Worm (Caenorhabditis elegans): Measurements from ENCODE around the gene hach-1.
A peak's percentile ranks its signal among the peaks of the same experiment; 100 is the strongest.

Gene hach-1

DNA sequence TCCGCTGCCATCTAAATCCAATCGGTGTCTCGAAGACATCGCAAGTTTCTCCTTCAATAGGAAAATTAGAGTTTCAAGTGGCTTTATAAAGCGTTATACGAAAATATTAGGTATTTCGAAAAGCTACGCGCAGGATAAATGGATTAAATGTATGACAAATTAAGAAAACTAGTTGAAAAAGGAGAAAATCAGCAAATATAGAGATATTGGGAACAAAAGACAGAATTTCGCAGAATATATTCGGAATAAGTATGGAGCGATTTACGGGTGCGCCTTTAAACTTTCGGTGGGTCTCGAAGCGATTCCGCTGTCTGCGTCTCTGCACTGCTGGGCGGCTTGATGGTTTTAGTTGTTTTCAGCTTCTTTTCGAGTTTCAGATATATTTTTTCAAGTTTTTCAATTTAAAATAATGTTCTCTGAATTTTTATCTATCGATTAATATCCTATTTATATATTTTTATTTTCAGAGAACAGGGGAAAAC lies 36.5 kb downstream of the hach-1 start, which contains the start of the genes ddx-15 and ucr-1 (continued):
- TF ChIP-seq blmp-1 (tag; optimal IDR thresholded peaks at IDR 0.05): no peak
- no peak for TF ChIP-seq sptf-1 (tag; optimal IDR thresholded peaks at IDR 0.05)
- TF ChIP-seq xbp-1 (tag; optimal IDR thresholded peaks at IDR 0.05): peak; percentile 73
- TF ChIP-seq isw-1 (GFP tag; IDR thresholded peaks at IDR 0.05): peak; percentile 76
- TF ChIP-seq unc-62 (GFP tag; optimal IDR thresholded peaks at IDR 0.05): no peak
- peak; percentile 25 for TF ChIP-seq lin-13 (GFP tag; optimal IDR thresholded peaks at IDR 0.05)
- peak; percentile 78 for TF ChIP-seq snu-23 (GFP tag; optimal IDR thresholded peaks at IDR 0.05)
- peak; percentile 72 for TF ChIP-seq fkh-8 (tag; optimal IDR thresholded peaks at IDR 0.05)
- TF ChIP-seq lir-3 (tag; optimal IDR thresholded peaks at IDR 0.05; ENCODE audit: poor library complexity): peak; percentile 39

ce11 chrIII:5594350-5594749 lies 39.1 kb downstream of the hach-1 start:
- TF ChIP-seq isw-1 (GFP tag; IDR thresholded peaks at IDR 0.05) (no peak), ama-1 (optimal IDR thresholded peaks at IDR 0.05) (no peak), C34B4.2 (tag; optimal IDR thresholded peaks at IDR 0.05) (no peak), sup-37 (GFP tag; optimal IDR thresholded peaks at IDR 0.05) (no peak), mep-1 (tag; optimal IDR thresholded peaks at IDR 0.05) (peak; percentile 53), Y116A8C.19 (tag; optimal IDR thresholded peaks at IDR 0.05; ENCODE audit: borderline replicate concordance) (no peak), mef-2 (tag; optimal IDR thresholded peaks at IDR 0.05) (no peak), nhr-11 (tag; optimal IDR thresholded peaks at IDR 0.05) (no peak), F16B12.6 (tag; optimal IDR thresholded peaks at IDR 0.05) (no peak), nhr-85 (tag) (peak; percentile 71), nhr-20 (tag; optimal IDR thresholded peaks at IDR 0.05) (peak; percentile 36), sptf-1 (tag; optimal IDR thresholded peaks at IDR 0.05) (no peak), elt-3 (tag; optimal IDR thresholded peaks at IDR 0.05) (peak in 2 of 6 experiments; percentile 3 to 44), snpc-4 (tag; optimal IDR thresholded peaks at IDR 0.05) (no peak), blmp-1 (tag; optimal IDR thresholded peaks at IDR 0.05) (peak; percentile 52), alr-1 (tag; optimal IDR thresholded peaks at IDR 0.05; ENCODE audit: borderline replicate concordance) (no peak), nhr-28 (tag; optimal IDR thresholded peaks at IDR 0.05) (no peak), unc-98 (GFP tag; IDR thresholded peaks at IDR 0.05) (no peak), C04F5.9 (tag; optimal IDR thresholded peaks at IDR 0.05) (no peak), efl-3 (GFP tag; optimal IDR thresholded peaks at IDR 0.05) (no peak), pax-3 (tag; optimal IDR thresholded peaks at IDR 0.05) (no peak), ces-1 (GFP tag; optimal IDR thresholded peaks at IDR 0.05) (no peak), lin-15B (tag; optimal IDR thresholded peaks at IDR 0.05) (no peak), nhr-47 (tag; optimal IDR thresholded peaks at IDR 0.05) (no peak), skn-1 (tag; optimal IDR thresholded peaks at IDR 0.05) (no peak), nhr-84 (tag; optimal IDR thresholded peaks at IDR 0.05) (no peak), swsn-7 (tag; optimal IDR thresholded peaks at IDR 0.05) (no peak), lsy-2 (tag; optimal IDR thresholded peaks at IDR 0.05) (no peak), nhr-19 (GFP tag; conservative IDR thresholded peaks at IDR 0.05) (no peak), ceh-63 (GFP tag; optimal IDR thresholded peaks at IDR 0.05) (no peak), elt-2 (tag; optimal IDR thresholded peaks at IDR 0.05) (no peak), unc-86 (tag; optimal IDR thresholded peaks at IDR 0.05) (no peak), lir-3 (tag; optimal IDR thresholded peaks at IDR 0.05; ENCODE audit: poor library complexity) (no peak), mdl-1 (tag; optimal IDR thresholded peaks at IDR 0.05) (no peak), aly-2 (tag; optimal IDR thresholded peaks at IDR 0.05) (no peak), hlh-17 (GFP tag; optimal IDR thresholded peaks at IDR 0.05; ENCODE audit: borderline replicate concordance) (no peak), zip-4 (GFP tag; optimal IDR thresholded peaks at IDR 0.05) (no peak), ceh-88 (GFP tag; IDR thresholded peaks at IDR 0.05) (no peak), xbp-1 (tag; optimal IDR thresholded peaks at IDR 0.05) (no peak), hlh-4 (tag; optimal IDR thresholded peaks at IDR 0.05) (no peak), lin-35 (GFP tag; optimal IDR thresholded peaks at IDR 0.05) (peak in 1 of 2 experiments; percentile 25), nhr-71 (tag; optimal IDR thresholded peaks at IDR 0.05) (peak; percentile 6), nhr-77 (tag; optimal IDR thresholded peaks at IDR 0.05) (no peak), unc-30 (tag; optimal IDR thresholded peaks at IDR 0.05) (no peak), sox-4 (tag; optimal IDR thresholded peaks at IDR 0.05) (no peak), jun-1 (tag; optimal IDR thresholded peaks at IDR 0.05) (no peak), egl-27 (tag; optimal IDR thresholded peaks at IDR 0.05) (no peak)
